Worm (Caenorhabditis elegans): ENCODE data around the gene irld-25.
"Not testable (repeated sequence)": the region's sequence is repeated elsewhere in the genome, so short reads cannot be mapped to it uniquely, and the experiment has no call there.

irld-25 gene

DNA sequence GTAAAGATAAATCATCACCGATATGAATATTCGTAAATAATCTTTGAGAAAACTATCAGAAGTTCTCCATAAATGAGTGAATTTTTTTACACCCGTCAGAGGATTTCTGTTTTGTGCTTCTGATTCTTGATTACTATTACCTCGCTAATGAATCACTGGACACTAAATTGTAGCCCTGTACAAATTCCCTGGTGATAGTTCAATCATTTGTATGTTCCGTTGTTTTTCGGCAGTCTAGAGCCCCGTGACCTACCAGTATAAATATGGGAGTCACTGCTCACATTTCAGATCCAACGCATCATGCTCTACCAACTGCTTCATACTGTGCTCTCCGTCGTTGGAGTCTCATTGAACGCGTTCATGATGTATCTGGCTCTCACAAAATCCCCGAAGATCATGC lies 28.9 kb downstream of the irld-25 start, which contains the start of gene srd-28:
TSS of gene srd-28 (plus strand) at position 301 of the 400 bp plus-strand sequence.
- not testable (repeated sequence) for TF ChIP-seq nhr-76 (tag; optimal IDR thresholded peaks at IDR 0.05); ceh-20 (GFP tag; IDR thresholded peaks at IDR 0.05); madf-9 (GFP tag; conservative IDR thresholded peaks at IDR 0.05)

- TF ChIP-seq egl-43 (GFP tag; IDR thresholded peaks at IDR 0.05) (no peak), zfp-2 (tag; optimal IDR thresholded peaks at IDR 0.05) (no peak), F44E2.7 (GFP tag; IDR thresholded peaks at IDR 0.05) (no peak), ceh-44 (GFP tag; IDR thresholded peaks at IDR 0.05) (no peak), dve-1 (tag; optimal IDR thresholded peaks at IDR 0.05; ENCODE audit: insufficient read depth) (no peak), spr-1 (tag; optimal IDR thresholded peaks at IDR 0.05) (no peak), nhr-6 (tag; optimal IDR thresholded peaks at IDR 0.05) (no peak), Y48G9A.11 (GFP tag; IDR thresholded peaks at IDR 0.05) (no peak), sdz-12 (GFP tag; optimal IDR thresholded peaks at IDR 0.05) (no peak), snpc-1.2 (GFP tag; IDR thresholded peaks at IDR 0.05) (no peak), nhr-102 (tag; optimal IDR thresholded peaks at IDR 0.05) (no peak), Y75B8A.6 (GFP tag; IDR thresholded peaks at IDR 0.05) (no peak), daf-16 (GFP tag; optimal IDR thresholded peaks at IDR 0.05) (no peak), daf-16 (tag; optimal IDR thresholded peaks at IDR 0.05) (no peak), mdl-1 (tag; optimal IDR thresholded peaks at IDR 0.05) (no peak), tag-97 (GFP tag; IDR thresholded peaks at IDR 0.05) (no peak), zip-2 (tag; optimal IDR thresholded peaks at IDR 0.05) (no peak), aly-2 (tag; optimal IDR thresholded peaks at IDR 0.05) (no peak), arid-1 (GFP tag; conservative IDR thresholded peaks at IDR 0.05) (no peak), lin-13 (GFP tag; optimal IDR thresholded peaks at IDR 0.05) (no peak)
Measured at ce11 chrV:15252082-15252481, 30.7 kb downstream of the irld-25 start, which contains the start of gene srbc-76. Gene srbc-76, plus strand, starts transcription at chrV:15252382.

- no peak for TF ChIP-seq spr-3 (GFP tag; optimal IDR thresholded peaks at IDR 0.05)
- TF ChIP-seq arid-1 (GFP tag; conservative IDR thresholded peaks at IDR 0.05) = no peak
- TF ChIP-seq nhr-42 (GFP tag; IDR thresholded peaks at IDR 0.05) = no peak
- no peak for TF ChIP-seq Y105C5A.15 (GFP tag; IDR thresholded peaks at IDR 0.05)
- no peak for TF ChIP-seq duxl-1 (tag; optimal IDR thresholded peaks at IDR 0.05; ENCODE audit: poor library complexity)
- peak; percentile 54 for TF ChIP-seq aha-1 (tag)
Measured at ce11 chrV:15253529-15253928, 32.1 kb downstream of the irld-25 start, which contains the start of gene srbc-75. Gene srbc-75, plus strand, starts transcription at chrV:15253829.

DNA sequence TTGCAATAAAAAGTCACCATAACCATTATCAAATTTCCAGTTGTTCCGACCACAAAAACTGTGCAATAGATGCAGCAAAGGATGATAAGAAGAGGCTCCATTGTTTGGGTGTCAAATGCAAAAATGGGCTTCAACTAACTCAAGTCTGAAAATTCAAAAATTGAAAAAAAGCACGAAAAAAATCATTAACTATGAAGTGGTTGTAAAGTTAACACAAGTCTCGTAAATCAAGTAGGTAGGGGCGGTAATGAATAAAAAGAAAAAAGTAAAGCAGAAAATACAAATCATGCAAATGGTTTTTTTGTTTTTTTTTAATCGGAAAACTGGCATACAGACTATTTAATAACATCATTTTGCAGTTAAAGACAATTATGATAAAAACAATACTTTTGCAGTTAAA lies 35.2 kb downstream of the irld-25 start, which contains the start of gene srsx-39:
TSS of gene srsx-39 (minus strand) at position 101 of the 400 bp plus-strand sequence.
- TF ChIP-seq sdz-12 (GFP tag; optimal IDR thresholded peaks at IDR 0.05); lin-38 (GFP tag; IDR thresholded peaks at IDR 0.05); ceh-32 (tag; optimal IDR thresholded peaks at IDR 0.05; ENCODE audit: poor library complexity): not testable (repeated sequence)

DNA sequence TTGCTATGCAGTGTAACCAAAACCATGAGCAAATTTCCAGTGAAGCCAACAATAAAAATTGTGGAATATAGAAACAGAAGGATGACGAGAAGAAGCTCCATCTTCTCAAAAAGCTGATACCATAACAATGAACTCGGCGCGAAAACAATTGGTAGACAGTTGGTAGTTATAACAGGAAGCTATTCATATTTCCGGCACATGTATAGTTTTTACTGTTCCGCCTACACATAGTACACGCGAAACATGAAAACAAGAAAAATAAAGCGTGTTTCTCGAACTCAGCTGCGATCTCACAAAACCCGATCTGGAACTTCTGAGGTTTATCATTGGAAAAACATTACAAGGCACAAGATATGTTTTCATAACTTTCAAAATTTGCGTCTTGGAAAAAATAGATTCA lies 37.6 kb downstream of the irld-25 start, which contains the start of gene srsx-37:
TSS of gene srsx-37 (minus strand) at position 101 of the 400 bp plus-strand sequence.
- no peak for TF ChIP-seq hmg-1.1 (GFP tag; IDR thresholded peaks at IDR 0.05)
- TF ChIP-seq egl-27 (tag; optimal IDR thresholded peaks at IDR 0.05) = no peak
- TF ChIP-seq nhr-76 (tag; optimal IDR thresholded peaks at IDR 0.05) = no peak

DNA sequence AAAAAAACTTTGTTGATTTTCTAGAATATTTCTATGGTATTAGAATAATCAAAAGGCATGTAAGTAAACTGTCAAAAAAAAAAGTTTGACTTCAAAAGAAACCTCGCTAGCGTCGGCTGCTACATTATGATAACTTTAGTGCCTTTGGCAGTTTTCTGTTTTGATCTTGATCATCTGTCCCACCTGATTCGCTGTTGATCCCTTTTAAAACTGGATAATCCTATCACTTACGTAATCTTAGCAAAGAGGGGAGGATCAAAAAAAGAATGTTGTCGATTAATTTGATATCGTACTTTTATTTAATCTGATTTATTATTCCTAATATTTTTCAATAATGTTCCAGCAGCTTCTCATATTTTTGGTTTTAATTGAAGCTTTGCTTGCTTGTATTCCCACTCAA lies 38.5 kb downstream of the irld-25 start, which contains the start of gene M01B2.8:
TSS of gene M01B2.8 (plus strand) at position 301 of the 400 bp plus-strand sequence.
- TF ChIP-seq mdl-1 (tag; optimal IDR thresholded peaks at IDR 0.05) (no peak), lim-7 (GFP tag; IDR thresholded peaks at IDR 0.05) (no peak)
